Worm (Caenorhabditis elegans): ENCODE results near the gene eif-2Bgamma.

Gene eif-2Bgamma

DNA sequence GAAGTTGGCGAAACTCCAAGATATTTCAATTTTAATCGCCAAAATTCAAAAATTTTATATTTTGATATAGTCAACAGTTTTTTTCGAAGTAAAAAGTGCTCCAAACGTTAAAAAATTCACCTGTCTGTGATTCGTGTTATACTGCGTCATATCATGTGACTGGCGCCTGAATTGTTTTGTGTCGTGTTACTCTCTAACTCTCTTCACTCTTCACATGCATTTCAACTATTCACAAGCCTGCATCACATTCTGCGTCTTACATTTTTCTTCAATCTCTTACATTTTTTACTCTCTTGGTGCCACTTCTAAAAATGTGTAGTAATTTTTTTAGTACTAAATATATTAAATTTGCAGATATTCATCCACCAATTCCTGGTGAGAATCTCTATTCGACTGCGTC lies 39.0 kb downstream of the eif-2Bgamma start, which contains the start of gene flcn-1 (continued):
- TF ChIP-seq F26F4.8 (GFP tag; conservative IDR thresholded peaks at IDR 0.05) (no peak), ceh-28 (tag; optimal IDR thresholded peaks at IDR 0.05) (no peak), cey-2 (tag; optimal IDR thresholded peaks at IDR 0.05; ENCODE audit: borderline replicate concordance, insufficient read depth) (no peak), nhr-28 (tag; optimal IDR thresholded peaks at IDR 0.05) (peak; percentile 33), dpl-1 (GFP tag; optimal IDR thresholded peaks at IDR 0.05) (no peak), saeg-2 (GFP tag; IDR thresholded peaks at IDR 0.05) (no peak), hlh-11 (tag; optimal IDR thresholded peaks at IDR 0.05) (peak; percentile 61), F49E8.2 (tag; optimal IDR thresholded peaks at IDR 0.05; ENCODE audit: borderline replicate concordance) (no peak), F10B5.3 (tag; optimal IDR thresholded peaks at IDR 0.05) (no peak), ceh-62 (tag; optimal IDR thresholded peaks at IDR 0.05) (no peak), aly-2 (tag; optimal IDR thresholded peaks at IDR 0.05) (no peak), R02D3.7 (tag; optimal IDR thresholded peaks at IDR 0.05) (no peak), hlh-30 (tag; optimal IDR thresholded peaks at IDR 0.05; ENCODE audit: insufficient read depth) (peak; percentile 96), snpc-1.2 (GFP tag; IDR thresholded peaks at IDR 0.05) (no peak), ZK546.5 (tag; optimal IDR thresholded peaks at IDR 0.05) (no peak), duxl-1 (tag; optimal IDR thresholded peaks at IDR 0.05; ENCODE audit: poor library complexity) (no peak), nhr-11 (tag; optimal IDR thresholded peaks at IDR 0.05) (no peak), spr-1 (tag; optimal IDR thresholded peaks at IDR 0.05) (no peak), zip-2 (tag; optimal IDR thresholded peaks at IDR 0.05) (no peak), nhr-41 (GFP tag; IDR thresholded peaks at IDR 0.05) (no peak), nhr-25 (tag; optimal IDR thresholded peaks at IDR 0.05; ENCODE audit: borderline replicate concordance, insufficient read depth) (no peak), ceh-32 (tag; optimal IDR thresholded peaks at IDR 0.05; ENCODE audit: poor library complexity) (no peak), ceh-44 (GFP tag; IDR thresholded peaks at IDR 0.05) (no peak), rbr-2 (tag; optimal IDR thresholded peaks at IDR 0.05) (peak; percentile 16), lin-1 (GFP tag; IDR thresholded peaks at IDR 0.05) (0 out of 2 replicates have a peak, but pooled peaks have one; percentile 13), sdz-12 (GFP tag; optimal IDR thresholded peaks at IDR 0.05) (no peak)

- no peak for TF ChIP-seq Y48G9A.11 (GFP tag; IDR thresholded peaks at IDR 0.05)
- TF ChIP-seq mep-1 (tag; optimal IDR thresholded peaks at IDR 0.05), result no peak
- peak; percentile 0 for TF ChIP-seq nhr-77 (tag; optimal IDR thresholded peaks at IDR 0.05)
- 0 out of 2 replicates have a peak, but pooled peaks have one; percentile 12 for TF ChIP-seq php-3 (GFP tag; IDR thresholded peaks at IDR 0.05)
- peak; percentile 72 for TF ChIP-seq nhr-28 (tag; optimal IDR thresholded peaks at IDR 0.05)
- peak; percentile 34 for TF ChIP-seq dmd-6 (GFP tag; IDR thresholded peaks at IDR 0.05)
- no peak for TF ChIP-seq nhr-237 (tag; optimal IDR thresholded peaks at IDR 0.05)
- peak; percentile 33 for TF ChIP-seq aha-1 (tag)
- 0 out of 2 replicates have a peak, but pooled peaks have one; percentile 35 for TF ChIP-seq lin-1 (GFP tag; IDR thresholded peaks at IDR 0.05)
- no peak for TF ChIP-seq nhr-102 (tag; optimal IDR thresholded peaks at IDR 0.05)
- TF ChIP-seq lsy-2 (tag; optimal IDR thresholded peaks at IDR 0.05), result no peak
- TF ChIP-seq F10B5.3 (tag; optimal IDR thresholded peaks at IDR 0.05), result no peak
- peak; percentile 17 for TF ChIP-seq hlh-11 (tag; optimal IDR thresholded peaks at IDR 0.05)
- TF ChIP-seq nhr-42 (GFP tag; IDR thresholded peaks at IDR 0.05), result no peak
- peak; percentile 44 for TF ChIP-seq pqm-1 (tag; optimal IDR thresholded peaks at IDR 0.05)
- TF ChIP-seq unc-62 (GFP tag; optimal IDR thresholded peaks at IDR 0.05 in 1 of 2), result peak in 1 of 2 experiments; percentile 56
- TF ChIP-seq unc-62 (tag; optimal IDR thresholded peaks at IDR 0.05), result no peak
- no peak for TF ChIP-seq madf-9 (GFP tag; conservative IDR thresholded peaks at IDR 0.05)
- TF ChIP-seq fos-1 (tag; optimal IDR thresholded peaks at IDR 0.05), result no peak
- no peak for TF ChIP-seq ceh-28 (tag; optimal IDR thresholded peaks at IDR 0.05)
- TF ChIP-seq hlh-30 (tag; optimal IDR thresholded peaks at IDR 0.05; ENCODE audit: insufficient read depth), result peak; percentile 68
- TF ChIP-seq arid-1 (GFP tag; conservative IDR thresholded peaks at IDR 0.05), result no peak
- no peak for TF ChIP-seq T26A8.4 (GFP tag; IDR thresholded peaks at IDR 0.05)
- no peak for TF ChIP-seq daf-16 (GFP tag; optimal IDR thresholded peaks at IDR 0.05)
- TF ChIP-seq daf-16 (tag; optimal IDR thresholded peaks at IDR 0.05), result peak; percentile 11
- TF ChIP-seq spr-1 (tag; optimal IDR thresholded peaks at IDR 0.05), result no peak
- no peak for TF ChIP-seq nhr-48 (tag; optimal IDR thresholded peaks at IDR 0.05)
- TF ChIP-seq zag-1 (tag; optimal IDR thresholded peaks at IDR 0.05), result no peak
- no peak for TF ChIP-seq mes-2 (tag; optimal IDR thresholded peaks at IDR 0.05; ENCODE audit: poor library complexity, severe bottlenecking)
Observed at ce11 chrII:6927603-6928002, 39.8 kb downstream of the eif-2Bgamma start, which contains the start of gene F22D3.4. F22D3.4 (minus strand) TSS chrII:6927603.
